Worm (Caenorhabditis elegans): ENCODE results near the gene srbc-70.

DNA sequence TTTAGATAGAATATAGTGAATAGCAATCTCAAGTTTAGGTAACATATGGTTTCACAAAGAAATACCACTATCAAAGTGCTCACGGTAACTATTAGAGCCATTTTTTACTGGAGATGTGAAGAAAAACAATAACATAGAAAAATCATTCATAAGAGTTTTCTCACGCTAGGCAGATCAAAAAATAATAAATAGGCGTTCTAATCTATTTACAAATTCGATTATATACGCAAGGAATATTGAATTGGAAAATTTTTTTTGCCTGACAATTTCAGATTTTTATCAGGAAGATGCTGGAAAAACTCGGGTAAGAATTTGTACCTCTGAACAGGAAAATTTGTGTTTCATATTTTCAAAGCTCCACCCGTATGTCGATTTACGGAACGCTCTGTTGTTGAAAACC is at the start of gene srbc-70:
- TF ChIP-seq hrde-1 (tag; optimal IDR thresholded peaks at IDR 0.05; ENCODE audit: borderline replicate concordance) (no peak), somi-1 (GFP tag; optimal IDR thresholded peaks at IDR 0.05) (no peak), lin-26 (GFP tag; IDR thresholded peaks at IDR 0.05) (no peak), lag-1 (GFP tag; IDR thresholded peaks at IDR 0.05) (no peak), unc-62 (GFP tag; optimal IDR thresholded peaks at IDR 0.05) (no peak), nhr-120 (GFP tag; IDR thresholded peaks at IDR 0.05) (no peak), C17E4.6 (GFP tag; IDR thresholded peaks at IDR 0.05) (no peak), fkh-3 (tag; optimal IDR thresholded peaks at IDR 0.05) (no peak)

Data from whole organism, young adult.